Fruit fly (Drosophila melanogaster): ENCODE results near the gene CG34112.

Gene CG34112

dm6 chr3R:4390133-4390532 lies 3.9 kb downstream of the CG34112 start, which contains the start of gene CG14646 (continued):
- TF ChIP-seq CG10267 (tag; optimal IDR thresholded peaks at IDR 0.05) (peak; percentile 20), CG17829 (tag; optimal IDR thresholded peaks at IDR 0.05) (peak; percentile 8), BEAF-32 (GFP tag; optimal IDR thresholded peaks at IDR 0.05) (peak; percentile 84), Kr (GFP tag; optimal IDR thresholded peaks at IDR 0.05) (no peak), CG8290 (GFP tag; optimal IDR thresholded peaks at IDR 0.05) (no peak), CG8290 (tag; optimal IDR thresholded peaks at IDR 0.05) (peak in 1 of 2 experiments; percentile 40), Bgb (GFP tag; IDR thresholded peaks at IDR 0.05; ENCODE audit: partially characterized antibody) (peak; percentile 89), CG4617 (GFP tag; optimal IDR thresholded peaks at IDR 0.05; ENCODE audit: borderline replicate concordance) (peak; percentile 55), CG2120 (GFP tag; optimal IDR thresholded peaks at IDR 0.05) (no peak), Doc3 (GFP tag; IDR thresholded peaks at IDR 0.05; ENCODE audit: partially characterized antibody) (peak; percentile 87), CG34224 (GFP tag; IDR thresholded peaks at IDR 0.05; ENCODE audit: partially characterized antibody) (peak; percentile 92), knrl (GFP tag; IDR thresholded peaks at IDR 0.05; ENCODE audit: partially characterized antibody) (peak; percentile 73; the same call in 2 of the 3 replicates), mld (GFP tag; IDR thresholded peaks at IDR 0.05; ENCODE audit: partially characterized antibody) (peak; percentile 85; the same call in 2 of the 3 replicates), Ets97D (GFP tag; optimal IDR thresholded peaks at IDR 0.05) (peak; percentile 24), gfzf (GFP tag; optimal IDR thresholded peaks at IDR 0.05) (peak; percentile 5), stwl (tag; optimal IDR thresholded peaks at IDR 0.05) (peak; percentile 13), CG12659 (GFP tag; optimal IDR thresholded peaks at IDR 0.05) (no peak), CG11695 (GFP tag; IDR thresholded peaks at IDR 0.05) (peak; percentile 80), CG15514 (GFP tag; optimal IDR thresholded peaks at IDR 0.05) (peak; percentile 30), CG11398 (GFP tag; optimal IDR thresholded peaks at IDR 0.05) (peak; percentile 2), CG10979 (tag; optimal IDR thresholded peaks at IDR 0.05) (no peak), CG30020 (tag; optimal IDR thresholded peaks at IDR 0.05) (peak; percentile 7), vnd (GFP tag; IDR thresholded peaks at IDR 0.05; ENCODE audit: partially characterized antibody) (peak; percentile 81), Ets65A (GFP tag) (peak; percentile 24), hb (GFP tag; IDR thresholded peaks at IDR 0.05; ENCODE audit: partially characterized antibody) (peak; percentile 78), unc-4 (GFP tag; IDR thresholded peaks at IDR 0.05; ENCODE audit: partially characterized antibody) (peak; percentile 94), CG14860 (GFP tag; IDR thresholded peaks at IDR 0.05; ENCODE audit: partially characterized antibody) (peak; percentile 70), tna (GFP tag; IDR thresholded peaks at IDR 0.05; ENCODE audit: partially characterized antibody) (peak; percentile 56; the same call in 1 of the 2 replicates), rib (GFP tag; IDR thresholded peaks at IDR 0.05) (no peak), schlank (tag; optimal IDR thresholded peaks at IDR 0.05) (no peak), Dip2 (GFP tag; IDR thresholded peaks at IDR 0.05) (no peak), Oaz (GFP tag; IDR thresholded peaks at IDR 0.05) (no peak), Oli (tag; optimal IDR thresholded peaks at IDR 0.05) (no peak), fru (optimal IDR thresholded peaks at IDR 0.05) (no peak), Mes4 (GFP tag; optimal IDR thresholded peaks at IDR 0.05) (no peak), CG1603 (tag; optimal IDR thresholded peaks at IDR 0.05) (peak; percentile 30), nerfin-2 (GFP tag; IDR thresholded peaks at IDR 0.05; ENCODE audit: partially characterized antibody) (peak; percentile 70), Myb (GFP tag; optimal IDR thresholded peaks at IDR 0.05) (peak; percentile 15), CG5180 (GFP tag; optimal IDR thresholded peaks at IDR 0.05) (peak; percentile 79), cato (GFP tag; optimal IDR thresholded peaks at IDR 0.05; ENCODE audit: borderline replicate concordance) (no peak), amos (GFP tag; IDR thresholded peaks at IDR 0.05; ENCODE audit: partially characterized antibody) (peak; percentile 92), pzg (GFP tag; optimal IDR thresholded peaks at IDR 0.05) (peak; percentile 69), insv (GFP tag; optimal IDR thresholded peaks at IDR 0.05) (no peak), MESR4 (GFP tag; optimal IDR thresholded peaks at IDR 0.05) (peak; percentile 59), CG2116 (GFP tag; optimal IDR thresholded peaks at IDR 0.05) (peak; percentile 61), Xrp1 (GFP tag; IDR thresholded peaks at IDR 0.05) (no peak), Opbp (GFP tag; IDR thresholded peaks at IDR 0.05; ENCODE audit: partially characterized antibody) (peak; percentile 82; the same call in 2 of the 3 replicates), CG3407 (GFP tag; optimal IDR thresholded peaks at IDR 0.05) (no peak)
